Fruit fly (Drosophila melanogaster): ENCODE measurements around the gene CG42688.
A peak's percentile ranks its signal among the peaks of the same experiment; 100 is the strongest.

The CG42688 gene

dm6 chr2L:19225984-19226914, 43.6 kb upstream of the CG42688 start (continued):
- TF ChIP-seq rib (GFP tag; IDR thresholded peaks at IDR 0.05) (no peak), Side (GFP tag; optimal IDR thresholded peaks at IDR 0.05) (peak; percentile 66), slbo (GFP tag; IDR thresholded peaks at IDR 0.05) (no peak), grau (tag; optimal IDR thresholded peaks at IDR 0.05) (peak; percentile 78), sob (GFP tag; IDR thresholded peaks at IDR 0.05) (peak; percentile 62; the same call in 1 of the 2 replicates), CG7963 (GFP tag; IDR thresholded peaks at IDR 0.05; ENCODE audit: partially characterized antibody) (no peak), ranshi (GFP tag; IDR thresholded peaks at IDR 0.05) (peak; percentile 55; the same call in 1 of the 2 replicates), Dip2 (GFP tag; IDR thresholded peaks at IDR 0.05) (no peak), CG13624 (GFP tag; optimal IDR thresholded peaks at IDR 0.05) (peak; percentile 49), gce (GFP tag; IDR thresholded peaks at IDR 0.05) (peak; percentile 64; the same call in 1 of the 3 replicates), Poxn (GFP tag; IDR thresholded peaks at IDR 0.05) (no peak), Nf-YB (GFP tag; optimal IDR thresholded peaks at IDR 0.05) (peak; percentile 28), tup (GFP tag; optimal IDR thresholded peaks at IDR 0.05) (peak; percentile 29), gfzf (GFP tag; optimal IDR thresholded peaks at IDR 0.05) (no peak), jing (GFP tag; optimal IDR thresholded peaks at IDR 0.05) (peak; percentile 67), CG17361 (GFP tag; IDR thresholded peaks at IDR 0.05) (peak; percentile 84), Awh (GFP tag; IDR thresholded peaks at IDR 0.05) (peak; percentile 59), PHDP (tag; optimal IDR thresholded peaks at IDR 0.05) (peak; percentile 75), ro (GFP tag; IDR thresholded peaks at IDR 0.05) (peak; percentile 68; the same call in 1 of the 2 replicates), nerfin-2 (GFP tag; IDR thresholded peaks at IDR 0.05; ENCODE audit: partially characterized antibody) (no peak), sens-2 (GFP tag; IDR thresholded peaks at IDR 0.05) (peak; percentile 77), Xbp1 (GFP tag; optimal IDR thresholded peaks at IDR 0.05) (peak; percentile 86), D19B (GFP tag; optimal IDR thresholded peaks at IDR 0.05) (peak; percentile 80), CG17829 (tag; optimal IDR thresholded peaks at IDR 0.05) (peak; percentile 86), ERR (GFP tag; optimal IDR thresholded peaks at IDR 0.05) (peak; percentile 3), CTCF (GFP tag; optimal IDR thresholded peaks at IDR 0.05) (peak; percentile 22), CG12744 (GFP tag; optimal IDR thresholded peaks at IDR 0.05) (peak; percentile 31), CG16863 (GFP tag; optimal IDR thresholded peaks at IDR 0.05) (peak; percentile 75), usp (GFP tag; optimal IDR thresholded peaks at IDR 0.05) (no peak), CG7745 (tag; optimal IDR thresholded peaks at IDR 0.05) (peak; percentile 3), bcd (GFP tag; optimal IDR thresholded peaks at IDR 0.05) (peak; percentile 77)

- no peak for TF ChIP-seq CG15479 (GFP tag; optimal IDR thresholded peaks at IDR 0.05)
- TF ChIP-seq fru (optimal IDR thresholded peaks at IDR 0.05): no peak
- peak; percentile 72 for TF ChIP-seq crol (GFP tag; IDR thresholded peaks at IDR 0.05)
- TF ChIP-seq CG7963 (GFP tag; IDR thresholded peaks at IDR 0.05; ENCODE audit: partially characterized antibody): no peak
- TF ChIP-seq Hey (tag; optimal IDR thresholded peaks at IDR 0.05): peak; percentile 90
- peak; percentile 62 for TF ChIP-seq nerfin-1 (tag; optimal IDR thresholded peaks at IDR 0.05)
- TF ChIP-seq cad (GFP tag; optimal IDR thresholded peaks at IDR 0.05): no peak
- no peak for TF ChIP-seq cg (GFP tag; optimal IDR thresholded peaks at IDR 0.05)
- TF ChIP-seq zfh1 (GFP tag; IDR thresholded peaks at IDR 0.05): 0 out of 3 replicates have a peak, but pooled peaks have one; percentile 13
- TF ChIP-seq Oli (tag; optimal IDR thresholded peaks at IDR 0.05): no peak
- no peak for TF ChIP-seq tna (GFP tag; IDR thresholded peaks at IDR 0.05; ENCODE audit: partially characterized antibody)
- TF ChIP-seq exex (tag; optimal IDR thresholded peaks at IDR 0.05): no peak
- TF ChIP-seq CG16813 (GFP tag; IDR thresholded peaks at IDR 0.05; ENCODE audit: partially characterized antibody): 0 out of 3 replicates have a peak, but pooled peaks have one; percentile 22
- TF ChIP-seq pros (GFP tag; optimal IDR thresholded peaks at IDR 0.05): peak; percentile 47
Observed at dm6 chr2L:19222311-19222710, 39.7 kb upstream of the CG42688 start.

Data from whole organism, embryonic.